Fruit fly (Drosophila melanogaster) whole organism, embryonic: ENCODE measurements around the gene CG17145.

Source experiments
- CG10431 ChIP-seq: fragments of 200-800 bp; sonication (Bioruptor generic); optimal IDR thresholded peaks from 3 replicates; lab custom pipeline; 2018; ENCODE audit warnings: missing biosample characterization, mild to moderate bottlenecking, missing genetic modification characterization
- CG11247 ChIP-seq: fragments of 200-800 bp; sonication (Bioruptor generic); IDR thresholded peaks from 2 replicates; pipeline ENCODE4 v1.3.6; 2022; ENCODE audit warnings: missing biosample characterization, missing genetic modification characterization
- CG12942 ChIP-seq: fragments of 200-800 bp; sonication (Bioruptor generic); optimal IDR thresholded peaks from 3 replicates; lab custom pipeline; 2016; ENCODE audit warnings: missing biosample characterization, missing genetic modification characterization
- CG17829 ChIP-seq: fragments of 200-800 bp; optimal IDR thresholded peaks from 2 replicates; lab custom pipeline; 2019; ENCODE audit warnings: missing biosample characterization, mild to moderate bottlenecking, missing genetic modification characterization, moderate library complexity
- CG4424 ChIP-seq: fragments of 200-800 bp; sonication (Bioruptor generic); optimal IDR thresholded peaks from 3 replicates; lab custom pipeline; 2016; ENCODE audit warnings: missing biosample characterization, missing genetic modification characterization
- CrebB ChIP-seq: fragments of 200-800 bp; sonication (Bioruptor generic); optimal IDR thresholded peaks from 3 replicates; lab custom pipeline; 2018; ENCODE audit warnings: missing biosample characterization, mild to moderate bottlenecking, missing genetic modification characterization
- Mad ChIP-seq: fragments of 200-800 bp; sonication (Bioruptor generic); optimal IDR thresholded peaks from 2 replicates; lab custom pipeline; 2016; ENCODE audit warnings: missing biosample characterization, missing genetic modification characterization
- ase ChIP-seq: fragments of 200-800 bp; sonication (Bioruptor generic); IDR thresholded peaks from 3 replicates; pipeline ENCODE4 v1.3.6; 2022; ENCODE audit warnings: missing biosample characterization, missing genetic modification characterization
- croc ChIP-seq: fragments of 200-800 bp; sonication (Bioruptor generic); conservative IDR thresholded peaks from 3 replicates; pipeline ENCODE4 v1.3.6; 2022; ENCODE audit warnings: missing biosample characterization, missing genetic modification characterization
- da ChIP-seq: fragments of 200-800 bp; sonication (Bioruptor generic); optimal IDR thresholded peaks from 2 replicates; lab custom pipeline; 2016; ENCODE audit warnings: missing biosample characterization, missing genetic modification characterization
- hkb ChIP-seq, 2 experiments: fragments of 200-800 bp in 1 of 2; fragments of >200 bp in 1 of 2; sonication (Bioruptor generic) in 1 of 2; IDR thresholded peaks in 1 of 2; optimal IDR thresholded peaks in 1 of 2; 2 replicates each; pipeline versions ENCODE4 v1.3.6 to Lab custom; 2017 to 2022; ENCODE audit warnings: missing biosample characterization in 1 of 2, missing genetic modification characterization in 1 of 2
- unpg ChIP-seq: fragments of 200-800 bp; sonication (Bioruptor generic); optimal IDR thresholded peaks from 3 replicates; lab custom pipeline; 2018; ENCODE audit warnings: missing biosample characterization, mild to moderate bottlenecking, missing genetic modification characterization, moderate library complexity
- zen2 ChIP-seq: fragments of 200-800 bp; sonication (Bioruptor generic); IDR thresholded peaks from 3 replicates; pipeline ENCODE4 v1.3.6; 2022; ENCODE audit warnings: missing biosample characterization, missing genetic modification characterization; ENCODE audit not compliant: partially characterized antibody

DNA sequence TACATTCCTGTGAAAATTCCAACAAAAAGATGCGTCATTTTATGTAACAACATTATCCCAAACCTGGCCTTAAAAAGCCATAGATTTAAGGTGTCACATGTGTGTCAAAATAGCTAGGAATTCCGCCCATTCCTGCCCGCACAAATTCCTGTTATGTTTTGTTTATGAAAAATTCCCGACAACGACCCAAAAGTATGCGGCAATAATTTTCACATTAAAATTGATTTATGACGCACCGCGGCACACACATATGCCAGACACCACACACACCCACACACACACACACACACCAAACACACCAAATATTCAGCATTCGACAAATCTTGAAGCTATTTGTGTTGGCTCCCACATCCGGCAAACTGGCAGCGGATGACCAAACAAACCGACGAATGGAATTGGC is 38.8 kb upstream of the CG17145 start:
- no peak for TF ChIP-seq hkb (optimal IDR thresholded peaks at IDR 0.05; lab: Kevin White, UChicago)
- no peak for TF ChIP-seq hkb (GFP tag; IDR thresholded peaks at IDR 0.05; lab: Robert Waterston, UW)
- TF ChIP-seq CG11247 (GFP tag; lab: Robert Waterston, UW) = no peak
- TF ChIP-seq CG12942 = no peak
- no peak for TF ChIP-seq CG4424 (GFP tag; lab: Kevin White, UChicago)
- TF ChIP-seq CrebB (tag; lab: Kevin White, UChicago) = no peak
- no peak for TF ChIP-seq CG10431
- TF ChIP-seq croc (GFP tag; lab: Robert Waterston, UW) = no peak
- TF ChIP-seq ase (GFP tag; lab: Robert Waterston, UW) = no peak
- TF ChIP-seq da (GFP tag; lab: Kevin White, UChicago) = no peak
- no peak for TF ChIP-seq CG17829
- TF ChIP-seq Mad (GFP tag; lab: Kevin White, UChicago) = no peak
- TF ChIP-seq zen2 (GFP tag; lab: Robert Waterston, UW) = no peak
- no peak for TF ChIP-seq unpg (GFP tag; lab: Kevin White, UChicago)
